Fruit fly (Drosophila melanogaster): ENCODE results near the gene Lkr.

The Lkr gene

dm6 chr3L:5569724-5570123, 40.6 kb upstream of the Lkr start (continued):
- no peak for TF ChIP-seq CG12942 (GFP tag; optimal IDR thresholded peaks at IDR 0.05)
- no peak for TF ChIP-seq CG9817 (tag; optimal IDR thresholded peaks at IDR 0.05)
- TF ChIP-seq ATbp (GFP tag; optimal IDR thresholded peaks at IDR 0.05), result no peak
- TF ChIP-seq exex (tag; optimal IDR thresholded peaks at IDR 0.05), result no peak
- TF ChIP-seq fd102C (GFP tag; optimal IDR thresholded peaks at IDR 0.05), result no peak
- no peak for TF ChIP-seq CkIIα-i1 (GFP tag; IDR thresholded peaks at IDR 0.05)
- TF ChIP-seq Elba2 (GFP tag; optimal IDR thresholded peaks at IDR 0.05), result no peak
- no peak for TF ChIP-seq D (optimal IDR thresholded peaks at IDR 0.05)
- TF ChIP-seq D (GFP tag; optimal IDR thresholded peaks at IDR 0.05), result no peak
- TF ChIP-seq org-1 (GFP tag; optimal IDR thresholded peaks at IDR 0.05), result no peak
- no peak for TF ChIP-seq so (GFP tag; IDR thresholded peaks at IDR 0.05)
- no peak for TF ChIP-seq slou (GFP tag; optimal IDR thresholded peaks at IDR 0.05)
- no peak for TF ChIP-seq CG5180 (GFP tag; optimal IDR thresholded peaks at IDR 0.05)
- TF ChIP-seq Nf-YA (GFP tag; IDR thresholded peaks at IDR 0.05), result no peak
- no peak for TF ChIP-seq CG10267 (tag; optimal IDR thresholded peaks at IDR 0.05)
- TF ChIP-seq Chrac-16 (GFP tag; optimal IDR thresholded peaks at IDR 0.05), result no peak
- no peak for TF ChIP-seq jumu (GFP tag; optimal IDR thresholded peaks at IDR 0.05)
- TF ChIP-seq CG34376 (GFP tag; optimal IDR thresholded peaks at IDR 0.05), result no peak
- TF ChIP-seq pzg (GFP tag; optimal IDR thresholded peaks at IDR 0.05), result no peak
- no peak for TF ChIP-seq prd (optimal IDR thresholded peaks at IDR 0.05)
- TF ChIP-seq prd (GFP tag; IDR thresholded peaks at IDR 0.05), result no peak
- TF ChIP-seq unpg (GFP tag; optimal IDR thresholded peaks at IDR 0.05), result no peak
- TF ChIP-seq Dfd (GFP tag; optimal IDR thresholded peaks at IDR 0.05), result no peak
- TF ChIP-seq gro (GFP tag; optimal IDR thresholded peaks at IDR 0.05), result peak; percentile 20
- TF ChIP-seq vnd (GFP tag; IDR thresholded peaks at IDR 0.05; ENCODE audit: partially characterized antibody), result no peak
- no peak for TF ChIP-seq ab (GFP tag; optimal IDR thresholded peaks at IDR 0.05)
- TF ChIP-seq dmrt99B (tag; optimal IDR thresholded peaks at IDR 0.05), result no peak
- no peak for TF ChIP-seq kah (GFP tag; optimal IDR thresholded peaks at IDR 0.05)
- TF ChIP-seq Camta (GFP tag; optimal IDR thresholded peaks at IDR 0.05), result no peak
- TF ChIP-seq gcm (GFP tag; optimal IDR thresholded peaks at IDR 0.05), result no peak
- TF ChIP-seq CG12769 (tag; optimal IDR thresholded peaks at IDR 0.05), result peak; percentile 88
- no peak for TF ChIP-seq gce (GFP tag; IDR thresholded peaks at IDR 0.05)
- TF ChIP-seq Bteb2 (GFP tag; optimal IDR thresholded peaks at IDR 0.05), result no peak
- no peak for TF ChIP-seq ssp (GFP tag; IDR thresholded peaks at IDR 0.05)
- no peak for TF ChIP-seq CG8290 (GFP tag; optimal IDR thresholded peaks at IDR 0.05)
- peak in 1 of 2 experiments; percentile 24 for TF ChIP-seq CG8290 (tag; optimal IDR thresholded peaks at IDR 0.05)
- TF ChIP-seq CG42726 (GFP tag; IDR thresholded peaks at IDR 0.05; ENCODE audit: partially characterized antibody), result no peak
- no peak for TF ChIP-seq en (GFP tag; optimal IDR thresholded peaks at IDR 0.05)
- no peak for TF ChIP-seq Kr (GFP tag; optimal IDR thresholded peaks at IDR 0.05)
- TF ChIP-seq Dref (GFP tag; IDR thresholded peaks at IDR 0.05), result no peak
- TF ChIP-seq CG4617 (GFP tag; optimal IDR thresholded peaks at IDR 0.05; ENCODE audit: borderline replicate concordance), result no peak
- no peak for TF ChIP-seq CG4360 (GFP tag; IDR thresholded peaks at IDR 0.05)
- TF ChIP-seq dati (GFP tag; IDR thresholded peaks at IDR 0.05), result no peak
- TF ChIP-seq CG32767 (GFP tag; IDR thresholded peaks at IDR 0.05), result no peak
- TF ChIP-seq nerfin-1 (tag; optimal IDR thresholded peaks at IDR 0.05), result no peak
- TF ChIP-seq Adf1 (GFP tag; IDR thresholded peaks at IDR 0.05), result no peak
- TF ChIP-seq az2 (GFP tag; optimal IDR thresholded peaks at IDR 0.05), result no peak
- TF ChIP-seq CG30020 (tag; optimal IDR thresholded peaks at IDR 0.05), result no peak
- TF ChIP-seq Hmr (GFP tag; optimal IDR thresholded peaks at IDR 0.05), result no peak
- TF ChIP-seq gfzf (GFP tag; optimal IDR thresholded peaks at IDR 0.05), result no peak
- peak in 1 of 2 experiments; percentile 18 for TF ChIP-seq Eip74EF (GFP tag; optimal IDR thresholded peaks at IDR 0.05)
- TF ChIP-seq Taf1 (GFP tag; IDR thresholded peaks at IDR 0.05), result no peak
- no peak for TF ChIP-seq Atf-2 (GFP tag; optimal IDR thresholded peaks at IDR 0.05)

All from whole organism, embryonic.